Fruit fly (Drosophila melanogaster) whole organism, prepupa: ENCODE data around the gene SLC5A11.

Experiments used
- Blimp-1 ChIP-seq: fragments of 200-800 bp; sonication (Bioruptor generic); optimal IDR thresholded peaks from 3 replicates; lab custom pipeline; 2017; ENCODE audit warnings: missing biosample characterization, missing genetic modification characterization, mild to moderate bottlenecking, moderate library complexity, missing genetic modification reagents
- CG10631 ChIP-seq: fragments of 200-800 bp; sonication (Bioruptor generic); optimal IDR thresholded peaks from 2 replicates; lab custom pipeline; 2016; ENCODE audit warnings: missing biosample characterization, missing genetic modification characterization
- CG10669 ChIP-seq: fragments of 200-800 bp; sonication (Bioruptor generic); optimal IDR thresholded peaks from 3 replicates; lab custom pipeline; 2018; ENCODE audit warnings: missing biosample characterization, mild to moderate bottlenecking, missing genetic modification characterization, moderate library complexity
- CG11762 ChIP-seq: fragments of 200-800 bp; sonication (Bioruptor generic); optimal IDR thresholded peaks from 3 replicates; lab custom pipeline; 2016; ENCODE audit warnings: missing biosample characterization, missing genetic modification characterization; ENCODE audit not compliant: insufficient read depth
- CG11902 ChIP-seq: fragments of 200-800 bp; sonication (Bioruptor generic); optimal IDR thresholded peaks from 3 replicates; lab custom pipeline; 2016; ENCODE audit warnings: missing biosample characterization, missing genetic modification characterization
- CG15336 ChIP-seq: fragments of 200-800 bp; sonication (Bioruptor generic); IDR thresholded peaks from 2 replicates; pipeline ENCODE4 v1.3.6; 2022; ENCODE audit warnings: missing biosample characterization, missing genetic modification characterization
- CG1621 ChIP-seq: fragments of 200-800 bp; sonication (Bioruptor generic); optimal IDR thresholded peaks from 3 replicates; lab custom pipeline; 2018; ENCODE audit warnings: missing biosample characterization, mild to moderate bottlenecking, missing genetic modification characterization
- CG16779 ChIP-seq: fragments of 200-800 bp; sonication (Bioruptor generic); optimal IDR thresholded peaks from 3 replicates; lab custom pipeline; 2017; ENCODE audit warnings: missing biosample characterization, mild to moderate bottlenecking, missing genetic modification characterization
- CG3032 ChIP-seq: fragments of 200-800 bp; optimal IDR thresholded peaks from 2 replicates; lab custom pipeline; 2019; ENCODE audit warnings: missing biosample characterization, mild to moderate bottlenecking, missing genetic modification characterization, moderate library complexity
- CG31627 ChIP-seq: fragments of 200-800 bp; sonication (Bioruptor generic); optimal IDR thresholded peaks from 3 replicates; lab custom pipeline; 2016; ENCODE audit warnings: missing biosample characterization, missing genetic modification characterization
- CG34406 ChIP-seq: fragments of 200-800 bp; sonication (Bioruptor generic); optimal IDR thresholded peaks from 3 replicates; lab custom pipeline; 2016; ENCODE audit warnings: missing biosample characterization, missing genetic modification characterization
- CG3919 ChIP-seq: fragments of 200-800 bp; sonication (Bioruptor generic); optimal IDR thresholded peaks from 3 replicates; lab custom pipeline; 2016; ENCODE audit warnings: missing biosample characterization, missing genetic modification characterization
- CG4318 ChIP-seq: fragments of 200-800 bp; sonication (Bioruptor generic); optimal IDR thresholded peaks from 3 replicates; lab custom pipeline; 2017; ENCODE audit warnings: missing biosample characterization, mild to moderate bottlenecking, missing genetic modification characterization
- CG6163 ChIP-seq: fragments of 200-800 bp; sonication (Bioruptor generic); IDR thresholded peaks from 3 replicates; pipeline ENCODE4 v1.3.6; 2022; ENCODE audit warnings: missing biosample characterization, missing genetic modification characterization
- CG6276 ChIP-seq: fragments of 200-800 bp; sonication (Bioruptor generic); optimal IDR thresholded peaks from 2 replicates; lab custom pipeline; 2017; ENCODE audit warnings: missing biosample characterization, mild to moderate bottlenecking, missing genetic modification characterization
- CG6792 ChIP-seq: fragments of 200-800 bp; sonication (Bioruptor generic); optimal IDR thresholded peaks from 3 replicates; lab custom pipeline; 2016; ENCODE audit warnings: missing biosample characterization, missing genetic modification characterization
- CG6808 ChIP-seq: fragments of 200-800 bp; sonication (Bioruptor generic); optimal IDR thresholded peaks from 3 replicates; lab custom pipeline; 2017; ENCODE audit warnings: missing biosample characterization, missing genetic modification characterization, mild to moderate bottlenecking, moderate library complexity, missing genetic modification reagents
- CG6854 ChIP-seq: fragments of 200-800 bp; sonication (Bioruptor generic); optimal IDR thresholded peaks from 2 replicates; lab custom pipeline; 2017; ENCODE audit warnings: missing biosample characterization, mild to moderate bottlenecking, missing genetic modification characterization
- CG8119 ChIP-seq: fragments of 200-800 bp; sonication (Bioruptor generic); IDR thresholded peaks from 3 replicates; pipeline ENCODE4 v1.3.6; 2022; ENCODE audit warnings: missing biosample characterization, missing genetic modification characterization
- CG8319 ChIP-seq: fragments of 200-800 bp; sonication (Bioruptor generic); optimal IDR thresholded peaks from 3 replicates; lab custom pipeline; 2016; ENCODE audit warnings: missing biosample characterization, missing genetic modification characterization
- CG8632 ChIP-seq: fragments of 200-800 bp; sonication (Bioruptor generic); optimal IDR thresholded peaks from 3 replicates; lab custom pipeline; 2016; ENCODE audit warnings: missing biosample characterization, missing genetic modification characterization
- CG9139 ChIP-seq: fragments of 200-800 bp; sonication (Bioruptor generic); optimal IDR thresholded peaks from 3 replicates; lab custom pipeline; 2017; ENCODE audit warnings: missing biosample characterization, mild to moderate bottlenecking, missing genetic modification characterization
- Eip75B ChIP-seq: fragments of 200-800 bp; sonication (Bioruptor generic); optimal IDR thresholded peaks from 3 replicates; lab custom pipeline; 2016; ENCODE audit warnings: missing biosample characterization, missing genetic modification characterization
- Eip78C ChIP-seq: fragments of 200-800 bp; sonication (Bioruptor generic); peaks from one replicate; lab custom pipeline; 2016; ENCODE audit warnings: missing biosample characterization, missing genetic modification characterization
- Eip93F ChIP-seq: fragments of 200-800 bp; sonication (Bioruptor generic); optimal IDR thresholded peaks from 2 replicates; lab custom pipeline; 2016; ENCODE audit warnings: missing biosample characterization, mild to moderate bottlenecking, missing genetic modification characterization
- Gug ChIP-seq: fragments of 200-800 bp; sonication (Bioruptor generic); IDR thresholded peaks from 2 replicates; pipeline ENCODE4 v1.3.6; 2022; ENCODE audit warnings: missing biosample characterization, missing genetic modification characterization
- Hr4 ChIP-seq: fragments of 200-800 bp; sonication (Bioruptor generic); optimal IDR thresholded peaks from 3 replicates; lab custom pipeline; 2016; ENCODE audit warnings: missing biosample characterization, missing genetic modification characterization
- Lpt ChIP-seq: fragments of 200-800 bp; sonication (Bioruptor generic); optimal IDR thresholded peaks from 3 replicates; lab custom pipeline; 2016; ENCODE audit warnings: missing biosample characterization, missing genetic modification characterization
- Met ChIP-seq: fragments of 200-800 bp; sonication (Bioruptor generic); optimal IDR thresholded peaks from 3 replicates; lab custom pipeline; 2016; ENCODE audit warnings: missing biosample characterization, missing genetic modification characterization
- OdsH ChIP-seq: fragments of 200-800 bp; sonication (Bioruptor generic); optimal IDR thresholded peaks from 3 replicates; lab custom pipeline; 2016; ENCODE audit warnings: missing biosample characterization, missing genetic modification characterization
- Smox ChIP-seq: fragments of 200-800 bp; sonication (Bioruptor generic); optimal IDR thresholded peaks from 3 replicates; lab custom pipeline; 2016; ENCODE audit warnings: missing biosample characterization, missing genetic modification characterization
- Sox102F ChIP-seq: fragments of 200-800 bp; sonication (Bioruptor generic); optimal IDR thresholded peaks from 2 replicates; lab custom pipeline; 2016; ENCODE audit warnings: missing biosample characterization, mild to moderate bottlenecking, missing genetic modification characterization
- Sox14 ChIP-seq: fragments of 200-800 bp; sonication (Bioruptor generic); optimal IDR thresholded peaks from 3 replicates; lab custom pipeline; 2016; ENCODE audit warnings: missing biosample characterization, missing genetic modification characterization
- Sox15 ChIP-seq: fragments of 200-800 bp; sonication (Bioruptor generic); optimal IDR thresholded peaks from 3 replicates; lab custom pipeline; 2016; ENCODE audit warnings: missing biosample characterization, missing genetic modification characterization
- achi ChIP-seq: fragments of 200-800 bp; sonication (Bioruptor generic); optimal IDR thresholded peaks from 3 replicates; lab custom pipeline; 2016; ENCODE audit warnings: missing biosample characterization, missing genetic modification characterization
- acj6 ChIP-seq: fragments of 200-800 bp; sonication (Bioruptor generic); optimal IDR thresholded peaks from 3 replicates; lab custom pipeline; 2016; ENCODE audit warnings: missing biosample characterization, missing genetic modification characterization
- cyc ChIP-seq: fragments of 200-800 bp; sonication (Bioruptor generic); optimal IDR thresholded peaks from 3 replicates; lab custom pipeline; 2016; ENCODE audit warnings: missing biosample characterization, missing genetic modification characterization
- dac ChIP-seq: fragments of 200-800 bp; sonication (Bioruptor generic); optimal IDR thresholded peaks from 2 replicates; lab custom pipeline; 2017; ENCODE audit warnings: missing biosample characterization, mild to moderate bottlenecking, missing genetic modification characterization
- dsx ChIP-seq: fragments of 200-800 bp; optimal IDR thresholded peaks from 3 replicates; lab custom pipeline; 2019; ENCODE audit warnings: missing biosample characterization, mild to moderate bottlenecking, missing genetic modification characterization, moderate library complexity; ENCODE audit not compliant: poor library complexity, severe bottlenecking
- eg ChIP-seq: fragments of 200-800 bp; sonication (Bioruptor generic); IDR thresholded peaks from 3 replicates; pipeline ENCODE4 v1.3.6; 2022; ENCODE audit warnings: missing biosample characterization, missing genetic modification characterization
- esn ChIP-seq: fragments of 200-800 bp; sonication (Bioruptor generic); optimal IDR thresholded peaks from 2 replicates; lab custom pipeline; 2016; ENCODE audit warnings: missing biosample characterization, mild to moderate bottlenecking, missing genetic modification characterization, moderate library complexity
- fd85E ChIP-seq: fragments of 200-800 bp; sonication (Bioruptor generic); optimal IDR thresholded peaks from 3 replicates; lab custom pipeline; 2016; ENCODE audit warnings: missing biosample characterization, missing genetic modification characterization
- fkh ChIP-seq: fragments of 200-800 bp; sonication (Bioruptor generic); optimal IDR thresholded peaks from 3 replicates; lab custom pipeline; 2017; ENCODE audit warnings: missing biosample characterization, mild to moderate bottlenecking, missing genetic modification characterization, moderate library complexity
- lz ChIP-seq: fragments of 200-800 bp; sonication (Bioruptor generic); optimal IDR thresholded peaks from 3 replicates; lab custom pipeline; 2016; ENCODE audit warnings: missing biosample characterization, missing genetic modification characterization
- net ChIP-seq: fragments of 200-800 bp; sonication (Bioruptor generic); optimal IDR thresholded peaks from 3 replicates; lab custom pipeline; 2016; ENCODE audit warnings: missing biosample characterization, missing genetic modification characterization
- pdm3 ChIP-seq: fragments of 200-800 bp; sonication (Bioruptor generic); optimal IDR thresholded peaks from 3 replicates; lab custom pipeline; 2016; ENCODE audit warnings: missing biosample characterization, missing genetic modification characterization
- salr ChIP-seq, 2 experiments: fragments of 200-800 bp; sonication (Bioruptor generic); optimal IDR thresholded peaks; 3 replicates each; lab custom pipeline; 2016 to 2018; ENCODE audit warnings: missing biosample characterization in 2 of 2, missing genetic modification characterization in 2 of 2, mild to moderate bottlenecking in 1 of 2
- spab ChIP-seq: fragments of 200-800 bp; sonication (Bioruptor generic); optimal IDR thresholded peaks from 2 replicates; lab custom pipeline; 2017; ENCODE audit warnings: missing biosample characterization, mild to moderate bottlenecking, missing genetic modification characterization, missing genetic modification reagents
- ss ChIP-seq, 2 experiments: fragments of 200-800 bp; sonication (Bioruptor generic); optimal IDR thresholded peaks; 2 replicates in 1 of 2; 3 replicates in 1 of 2; lab custom pipeline; 2017 to 2018; ENCODE audit warnings: mild to moderate bottlenecking in 2 of 2, missing biosample characterization in 2 of 2, missing genetic modification characterization in 2 of 2, moderate library complexity in 1 of 2
- svp ChIP-seq: fragments of 200-800 bp; sonication (Bioruptor generic); peaks from one replicate; lab custom pipeline; 2016; ENCODE audit warnings: missing biosample characterization, missing genetic modification characterization
- topi ChIP-seq: fragments of 200-800 bp; sonication (Bioruptor generic); optimal IDR thresholded peaks from 3 replicates; lab custom pipeline; 2016; ENCODE audit warnings: missing biosample characterization, missing genetic modification characterization
- vri ChIP-seq: fragments of 200-800 bp; sonication (Bioruptor generic); optimal IDR thresholded peaks from 3 replicates; lab custom pipeline; 2016; ENCODE audit warnings: missing biosample characterization, mild to moderate bottlenecking, missing genetic modification characterization

SLC5A11 gene

dm6 chr2L:8211070-8211469, 6.1 kb upstream of the SLC5A11 start, which contains the start of gene Ssb-c31a:
Ssb-c31a (plus strand) TSS chr2L:8211347.
- no peak for TF ChIP-seq net (GFP tag; lab: Kevin White, UChicago)
- TF ChIP-seq svp (GFP tag; lab: Kevin White, UChicago), result peak; percentile 66
- peak; percentile 65 for TF ChIP-seq acj6 (GFP tag; lab: Kevin White, UChicago)
- TF ChIP-seq CG8632 (GFP tag; lab: Kevin White, UChicago), result no peak
- no peak for TF ChIP-seq CG11902 (GFP tag; lab: Kevin White, UChicago)
- 0 out of 3 replicates have a peak, but pooled peaks have one; percentile 22 for TF ChIP-seq CG6163 (GFP tag; lab: Robert Waterston, UW)
- TF ChIP-seq ss (GFP tag; optimal IDR thresholded peaks at IDR 0.05; lab: Kevin White, UChicago), result peak; percentile 34 to 65
- no peak for TF ChIP-seq CG6854
- TF ChIP-seq CG6792, result peak; percentile 38
- peak; percentile 4 for TF ChIP-seq CG34406
- TF ChIP-seq CG3919 (GFP tag; lab: Kevin White, UChicago), result peak; percentile 64
- peak; percentile 63 for TF ChIP-seq achi
- TF ChIP-seq CG8119 (GFP tag; lab: Robert Waterston, UW), result no peak
- peak; percentile 5 for TF ChIP-seq CG9139 (GFP tag; lab: Kevin White, UChicago)
- peak; percentile 44 for TF ChIP-seq CG3032 (tag; lab: Kevin White, UChicago)
- no peak for TF ChIP-seq spab (GFP tag; lab: Kevin White, UChicago)
- peak; percentile 62 for TF ChIP-seq cyc (GFP tag; lab: Kevin White, UChicago)
- TF ChIP-seq CG8319, result peak; percentile 16
- TF ChIP-seq pdm3 (GFP tag; lab: Kevin White, UChicago), result peak; percentile 61
- peak; percentile 62 for TF ChIP-seq OdsH (GFP tag; lab: Kevin White, UChicago)
- peak; percentile 72 for TF ChIP-seq esn (GFP tag; lab: Kevin White, UChicago)
- TF ChIP-seq salr (GFP tag; optimal IDR thresholded peaks at IDR 0.05; lab: Kevin White, UChicago), result peak in 1 of 2 experiments; percentile 7
- TF ChIP-seq Gug (GFP tag; lab: Robert Waterston, UW), result no peak; the same call in 1 of the 2 replicates
- peak; percentile 54 for TF ChIP-seq CG10631 (GFP tag; lab: Kevin White, UChicago)
- peak; percentile 57 for TF ChIP-seq Smox (GFP tag; lab: Kevin White, UChicago)
- peak; percentile 69 for TF ChIP-seq Met (GFP tag; lab: Kevin White, UChicago)
- no peak for TF ChIP-seq Lpt
- TF ChIP-seq vri (GFP tag; lab: Kevin White, UChicago), result peak; percentile 46
- TF ChIP-seq eg (GFP tag; lab: Robert Waterston, UW), result no peak
- TF ChIP-seq Hr4 (GFP tag; lab: Kevin White, UChicago), result peak; percentile 50
- TF ChIP-seq Sox102F (GFP tag; lab: Kevin White, UChicago), result peak; percentile 66
- TF ChIP-seq CG6808, result peak; percentile 50
- peak; percentile 87 for TF ChIP-seq Eip78C
- no peak for TF ChIP-seq CG15336
- TF ChIP-seq Eip93F (GFP tag; lab: Kevin White, UChicago), result no peak
- peak; percentile 26 for TF ChIP-seq CG10669 (GFP tag; lab: Kevin White, UChicago)
- TF ChIP-seq CG11762, result peak; percentile 7
- TF ChIP-seq lz (GFP tag; lab: Kevin White, UChicago), result peak; percentile 53
- TF ChIP-seq CG6276 (GFP tag; lab: Kevin White, UChicago), result no peak
- no peak for TF ChIP-seq CG1621
- no peak for TF ChIP-seq fd85E
- no peak for TF ChIP-seq CG16779 (tag; lab: Kevin White, UChicago)
- TF ChIP-seq dsx (GFP tag; lab: Kevin White, UChicago), result peak; percentile 9
- peak; percentile 65 for TF ChIP-seq Sox14 (GFP tag; lab: Kevin White, UChicago)
- TF ChIP-seq CG31627 (GFP tag; lab: Kevin White, UChicago), result peak; percentile 60
- no peak for TF ChIP-seq Sox15 (GFP tag; lab: Kevin White, UChicago)
- no peak for TF ChIP-seq Blimp-1 (GFP tag; lab: Kevin White, UChicago)
- peak; percentile 64 for TF ChIP-seq topi (GFP tag; lab: Kevin White, UChicago)
- no peak for TF ChIP-seq fkh (GFP tag; lab: Kevin White, UChicago)
- TF ChIP-seq CG4318, result no peak
- TF ChIP-seq Eip75B (GFP tag; lab: Kevin White, UChicago), result peak; percentile 70
- no peak for TF ChIP-seq dac (GFP tag; lab: Kevin White, UChicago)
